Fruit fly (Drosophila melanogaster): ENCODE data around the gene Nlp.
A peak's percentile ranks its signal among the peaks of the same experiment; 100 is the strongest.

Nlp gene

DNA sequence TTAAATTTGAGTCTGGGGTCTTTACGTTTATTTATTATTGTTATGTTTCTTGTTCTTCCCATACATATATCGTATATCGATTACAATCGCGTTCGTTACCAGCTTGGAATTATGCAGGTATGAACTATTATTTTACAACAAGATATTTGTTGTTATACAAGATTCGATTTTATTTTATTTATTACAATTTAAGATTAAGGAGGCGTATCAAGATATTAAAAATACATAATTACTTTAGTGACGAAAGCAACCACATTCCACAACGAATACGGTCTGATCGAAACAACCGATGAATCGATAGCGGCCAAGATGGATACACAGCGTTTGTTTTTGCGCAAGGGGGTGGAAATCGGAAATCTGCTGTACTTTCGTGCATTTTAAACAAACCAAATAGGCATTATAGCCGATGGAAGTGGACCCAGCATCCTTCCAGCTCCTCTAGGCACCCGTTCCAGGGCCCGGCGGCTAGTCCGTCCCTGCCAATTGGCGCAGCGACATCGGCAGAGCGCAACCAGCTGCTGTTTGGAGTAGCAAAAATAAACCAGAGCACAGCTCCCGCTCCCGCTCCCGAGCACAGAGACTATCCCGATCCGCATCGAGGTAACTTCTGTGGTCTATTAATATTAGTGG, 6.9 kb upstream of the Nlp start, which contains the start of the genes CG15525 and CG11504 (continued):
- no peak for TF ChIP-seq CG3726 (GFP tag; IDR thresholded peaks at IDR 0.05)
- TF ChIP-seq E2f1 (GFP tag; IDR thresholded peaks at IDR 0.05) = peak; percentile 56
- TF ChIP-seq hth (optimal IDR thresholded peaks at IDR 0.05) = no peak
- peak; percentile 91 for TF ChIP-seq HLH4C (GFP tag; IDR thresholded peaks at IDR 0.05; ENCODE audit: partially characterized antibody)
- TF ChIP-seq CG9609 (GFP tag; optimal IDR thresholded peaks at IDR 0.05) = peak; percentile 36
- peak; percentile 38; the same call in 1 of the 2 replicates for TF ChIP-seq CG5953 (GFP tag; IDR thresholded peaks at IDR 0.05)
- peak; percentile 33 for TF ChIP-seq fd96Cb (tag; optimal IDR thresholded peaks at IDR 0.05)
- no peak for TF ChIP-seq CG11723 (GFP tag; optimal IDR thresholded peaks at IDR 0.05)
- peak in 1 of 2 experiments; percentile 33 for TF ChIP-seq crp (GFP tag; optimal IDR thresholded peaks at IDR 0.05)
- TF ChIP-seq Trl (optimal IDR thresholded peaks at IDR 0.05) = no peak
- no peak for TF ChIP-seq Trl (GFP tag; optimal IDR thresholded peaks at IDR 0.05)
- no peak for TF ChIP-seq CG1529 (GFP tag; optimal IDR thresholded peaks at IDR 0.05)
- peak; percentile 91 for TF ChIP-seq BEAF-32 (GFP tag; optimal IDR thresholded peaks at IDR 0.05)
- TF ChIP-seq Ravus (GFP tag; IDR thresholded peaks at IDR 0.05) = peak; percentile 2; the same call in 1 of the 2 replicates
- no peak for TF ChIP-seq Fer1 (GFP tag; optimal IDR thresholded peaks at IDR 0.05)
- TF ChIP-seq Atf-2 (GFP tag; optimal IDR thresholded peaks at IDR 0.05) = peak; percentile 1
- peak; percentile 47 for TF ChIP-seq CG18476 (GFP tag; optimal IDR thresholded peaks at IDR 0.05)
- TF ChIP-seq wor (GFP tag; IDR thresholded peaks at IDR 0.05) = no peak
- TF ChIP-seq CG16863 (GFP tag; optimal IDR thresholded peaks at IDR 0.05) = peak; percentile 17
- TF ChIP-seq nerfin-2 (GFP tag; IDR thresholded peaks at IDR 0.05; ENCODE audit: partially characterized antibody) = peak; percentile 86
- 0 out of 2 replicates have a peak, but pooled peaks have one; percentile 33 for TF ChIP-seq lmd (GFP tag; IDR thresholded peaks at IDR 0.05)
- TF ChIP-seq Gug (GFP tag; IDR thresholded peaks at IDR 0.05) = peak; percentile 75; the same call in 3 of the 4 replicates
- TF ChIP-seq Myb (GFP tag; optimal IDR thresholded peaks at IDR 0.05) = no peak
- no peak for TF ChIP-seq Adf1 (GFP tag; IDR thresholded peaks at IDR 0.05)
- peak; percentile 72 for TF ChIP-seq Rfx (GFP tag; IDR thresholded peaks at IDR 0.05)
- TF ChIP-seq Atf6 (GFP tag; IDR thresholded peaks at IDR 0.05) = peak; percentile 63; the same call in 1 of the 2 replicates
- TF ChIP-seq hb (GFP tag; IDR thresholded peaks at IDR 0.05; ENCODE audit: partially characterized antibody) = peak; percentile 90
- TF ChIP-seq MBD-R2 (GFP tag; IDR thresholded peaks at IDR 0.05) = peak; percentile 95
- TF ChIP-seq CG13775 (GFP tag; optimal IDR thresholded peaks at IDR 0.05) = peak; percentile 65
- TF ChIP-seq CG13287 (GFP tag; IDR thresholded peaks at IDR 0.05; ENCODE audit: partially characterized antibody) = peak; percentile 95
- TF ChIP-seq tup (GFP tag; optimal IDR thresholded peaks at IDR 0.05) = no peak
- peak; percentile 62; the same call in 1 of the 2 replicates for TF ChIP-seq tna (GFP tag; IDR thresholded peaks at IDR 0.05; ENCODE audit: partially characterized antibody)
- peak; percentile 50 for TF ChIP-seq grau (tag; optimal IDR thresholded peaks at IDR 0.05)
- TF ChIP-seq onecut (GFP tag; IDR thresholded peaks at IDR 0.05) = peak; percentile 60
- peak in 1 of 2 experiments; percentile 42 for TF ChIP-seq chif (GFP tag; optimal IDR thresholded peaks at IDR 0.05)
- TF ChIP-seq HLH54F (GFP tag; optimal IDR thresholded peaks at IDR 0.05) = peak; percentile 47
- TF ChIP-seq CG17186 (GFP tag; optimal IDR thresholded peaks at IDR 0.05) = peak; percentile 71
- peak; percentile 88 for TF ChIP-seq CG2116 (GFP tag; optimal IDR thresholded peaks at IDR 0.05)
- TF ChIP-seq abd-A (tag; optimal IDR thresholded peaks at IDR 0.05) = no peak
- TF ChIP-seq org-1 (GFP tag; optimal IDR thresholded peaks at IDR 0.05) = no peak
- peak; percentile 85; the same call in 1 of the 4 replicates for TF ChIP-seq chinmo (GFP tag; IDR thresholded peaks at IDR 0.05; ENCODE audit: partially characterized antibody)
- peak; percentile 29 for TF ChIP-seq Ssrp (tag; optimal IDR thresholded peaks at IDR 0.05)
- TF ChIP-seq CG12391 (tag; optimal IDR thresholded peaks at IDR 0.05) = peak; percentile 78
- TF ChIP-seq CG3407 (GFP tag; optimal IDR thresholded peaks at IDR 0.05) = no peak
- no peak for TF ChIP-seq Lhr (GFP tag; optimal IDR thresholded peaks at IDR 0.05)
- TF ChIP-seq sug (tag; optimal IDR thresholded peaks at IDR 0.05) = no peak
- no peak for TF ChIP-seq CG31388 (GFP tag; optimal IDR thresholded peaks at IDR 0.05)
- no peak for TF ChIP-seq h (optimal IDR thresholded peaks at IDR 0.05)
- peak; percentile 58 for TF ChIP-seq ranshi (GFP tag; IDR thresholded peaks at IDR 0.05)
- no peak for TF ChIP-seq CG1832 (GFP tag; optimal IDR thresholded peaks at IDR 0.05)

Measured in whole organism, embryonic.